Worm (Caenorhabditis elegans): Measurements from ENCODE around the gene gfat-1.
"Not testable (repeated sequence)": the region's sequence is repeated elsewhere in the genome, so short reads cannot be mapped to it uniquely, and the experiment has no call there.

Gene gfat-1

ce11 chrII:11566970-11567711 is 28.1 kb downstream of the gfat-1 start, which contains the start of gene F54D5.5:
F54D5.5 (minus strand) TSS chrII:11567020.
- TF ChIP-seq dao-5 (tag; optimal IDR thresholded peaks at IDR 0.05) = no peak
- TF ChIP-seq W03F9.2 (tag; optimal IDR thresholded peaks at IDR 0.05) = no peak
- TF ChIP-seq him-1 (tag; optimal IDR thresholded peaks at IDR 0.05) = no peak

ce11 chrII:11564127-11564526 is 31.1 kb downstream of the gfat-1 start, which contains the start of gene F54D5.15:
F54D5.15 (minus strand) TSS chrII:11564227.
- TF ChIP-seq W03F9.2 (tag; optimal IDR thresholded peaks at IDR 0.05) (no peak), dao-5 (tag; optimal IDR thresholded peaks at IDR 0.05) (no peak), him-1 (tag; optimal IDR thresholded peaks at IDR 0.05) (no peak)

ce11 chrII:11556338-11556737 is 38.9 kb downstream of the gfat-1 start, which contains the start of gene F54D5.17:
F54D5.17 (plus strand) TSS chrII:11556638.
- TF ChIP-seq dao-5 (tag; optimal IDR thresholded peaks at IDR 0.05) (no peak), W03F9.2 (tag; optimal IDR thresholded peaks at IDR 0.05) (no peak), him-1 (tag; optimal IDR thresholded peaks at IDR 0.05) (no peak)

DNA sequence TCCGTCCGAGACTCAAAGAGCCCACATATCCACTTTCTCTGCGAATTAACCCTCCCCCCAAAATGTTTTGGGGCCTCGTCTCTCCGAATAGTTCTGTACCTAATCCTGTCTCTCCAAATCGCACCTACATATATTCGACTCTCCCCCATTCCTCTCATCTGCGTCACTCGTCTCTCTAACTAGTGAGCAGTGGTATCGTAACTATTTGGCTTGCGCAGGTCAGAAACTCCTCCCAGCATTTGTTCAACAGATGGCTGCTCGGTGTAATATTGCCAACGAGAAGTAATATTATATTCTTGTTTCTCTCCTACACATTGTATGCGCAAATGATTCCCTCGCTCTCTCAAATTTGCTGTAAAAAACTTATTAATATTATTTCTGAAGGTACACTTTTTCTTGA is 39.6 kb downstream of the gfat-1 start, which contains the start of gene F54D5.24:
F54D5.24 (plus strand) TSS at position 316 of the 400 bp plus-strand sequence.
- TF ChIP-seq him-1 (tag; optimal IDR thresholded peaks at IDR 0.05) (no peak), W03F9.2 (tag; optimal IDR thresholded peaks at IDR 0.05) (no peak), dao-5 (tag; optimal IDR thresholded peaks at IDR 0.05) (no peak)

DNA sequence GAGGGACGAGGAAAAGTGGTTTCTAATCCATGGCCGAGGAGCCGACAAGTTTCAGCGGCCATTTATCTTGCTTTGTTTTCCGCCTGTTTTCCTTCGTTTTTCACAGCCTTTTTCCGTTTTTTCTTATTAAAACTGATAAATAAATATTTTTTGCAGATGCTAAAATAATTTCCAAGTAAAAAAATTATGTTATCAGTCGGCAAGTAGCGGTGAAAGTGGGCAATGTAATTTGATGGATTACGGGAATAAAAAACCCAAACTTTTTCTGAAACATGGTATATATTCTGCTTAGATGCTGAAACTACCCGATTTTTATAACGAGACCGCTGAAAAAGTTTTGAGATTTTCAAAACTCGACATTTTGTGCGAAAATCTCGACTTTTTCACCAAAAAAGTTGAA is 43.2 kb downstream of the gfat-1 start, which contains the start of gene dhgd-1:
dhgd-1 (minus strand) TSS at position 101 of the 400 bp plus-strand sequence.
- TF ChIP-seq dao-5, him-1, W03F9.2 (tag; optimal IDR thresholded peaks at IDR 0.05): not testable (repeated sequence)

ce11 chrII:11547254-11547687 is 47.9 kb downstream of the gfat-1 start, which contains the start of gene F54D5.7:
F54D5.7 (plus strand) TSS chrII:11547517.
- no peak for TF ChIP-seq him-1 (tag; optimal IDR thresholded peaks at IDR 0.05)
- TF ChIP-seq W03F9.2 (tag; optimal IDR thresholded peaks at IDR 0.05) = peak; percentile 30

DNA sequence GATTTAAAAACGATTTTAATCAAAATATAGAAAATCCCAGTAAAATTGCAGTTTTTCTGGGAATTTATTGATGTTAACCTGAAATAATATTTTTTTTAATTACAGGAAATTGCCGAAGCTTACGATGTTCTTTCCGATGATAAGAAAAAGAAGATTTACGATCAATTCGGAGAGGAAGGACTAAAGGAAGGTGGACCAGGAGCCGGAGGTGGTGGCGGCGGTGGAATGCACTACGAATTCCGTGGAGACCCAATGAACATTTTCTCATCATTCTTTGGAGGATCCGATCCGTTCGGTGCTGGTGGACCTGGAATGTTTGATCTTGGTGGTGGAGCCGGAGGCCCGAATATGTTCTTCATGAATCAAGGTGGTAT is 49.3 kb downstream of the gfat-1 start:
- no peak for TF ChIP-seq W03F9.2 (tag; optimal IDR thresholded peaks at IDR 0.05)
- no peak for TF ChIP-seq dao-5 (tag; optimal IDR thresholded peaks at IDR 0.05)
- TF ChIP-seq him-1 (tag; optimal IDR thresholded peaks at IDR 0.05) = no peak

DNA sequence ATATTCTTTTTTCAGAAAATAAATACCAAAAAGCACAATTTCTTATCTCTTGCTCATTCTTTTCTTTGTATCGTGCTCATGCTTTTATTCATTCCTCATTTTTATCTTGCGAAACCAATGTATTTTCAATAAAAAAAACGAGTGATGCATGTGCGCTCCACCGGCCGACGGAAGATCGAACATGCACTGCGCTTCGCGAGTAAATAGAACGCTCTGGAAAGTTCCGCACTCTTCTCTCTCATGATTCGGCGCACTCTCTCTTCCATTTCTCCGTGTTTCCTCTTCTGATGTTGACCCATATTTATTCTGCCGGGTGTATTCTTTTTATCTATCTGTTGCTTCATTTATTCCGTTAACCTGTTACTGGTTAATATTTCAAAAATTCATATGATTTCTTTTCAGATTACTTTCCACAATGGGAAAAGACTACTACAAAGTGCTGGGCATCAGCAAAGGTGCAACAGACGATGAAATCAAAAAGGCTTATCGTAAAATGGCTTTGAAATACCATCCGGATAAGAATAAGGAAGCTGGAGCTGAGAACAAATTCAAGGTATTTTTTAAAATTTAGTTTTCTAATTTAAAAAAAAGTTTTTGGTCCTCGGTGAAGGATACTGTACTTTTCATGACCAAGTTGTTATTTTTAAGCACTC is 49.8 kb downstream of the gfat-1 start, which contains the start of gene dnj-13:
dnj-13 (plus strand) TSS at position 403 of the 653 bp plus-strand sequence.
- TF ChIP-seq W03F9.2 (tag; optimal IDR thresholded peaks at IDR 0.05) (peak; percentile 83), dao-5 (tag; optimal IDR thresholded peaks at IDR 0.05) (peak; percentile 36), him-1 (tag; optimal IDR thresholded peaks at IDR 0.05) (peak; percentile 73)

DNA sequence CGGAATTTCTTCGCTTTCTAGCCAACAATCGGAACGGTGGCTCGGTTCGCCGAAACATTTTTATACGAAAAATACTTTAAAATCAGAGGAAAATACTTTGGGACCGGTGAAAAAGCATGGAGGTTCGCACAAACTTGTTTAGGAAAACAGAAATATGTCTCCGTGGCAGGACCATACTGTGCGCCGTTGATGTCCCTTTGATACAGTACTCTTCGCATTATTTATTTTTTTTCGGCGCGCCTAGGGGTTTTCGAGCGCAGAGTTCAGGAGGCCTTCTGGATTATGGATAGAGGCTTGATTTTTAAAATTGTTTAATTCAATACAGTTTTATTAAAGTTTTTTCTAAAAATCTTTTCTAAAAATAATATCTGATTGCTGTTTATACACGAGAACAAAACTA is 50.5 kb downstream of the gfat-1 start, which contains the start of gene F54D5.9:
F54D5.9 (minus strand) TSS at position 115 of the 400 bp plus-strand sequence.
- TF ChIP-seq W03F9.2 (tag; optimal IDR thresholded peaks at IDR 0.05) (no peak), dao-5 (tag; optimal IDR thresholded peaks at IDR 0.05) (no peak), him-1 (tag; optimal IDR thresholded peaks at IDR 0.05) (no peak)

- no peak for TF ChIP-seq dao-5 (tag; optimal IDR thresholded peaks at IDR 0.05)
- TF ChIP-seq him-1 (tag; optimal IDR thresholded peaks at IDR 0.05) = no peak
- no peak for TF ChIP-seq W03F9.2 (tag; optimal IDR thresholded peaks at IDR 0.05)
Measured at ce11 chrII:11542958-11543357, 52.3 kb downstream of the gfat-1 start.

Data from whole organism, L4/young adult.